Fruit fly (Drosophila melanogaster) whole organism, embryonic: ENCODE results near the gene Alg2.

Experiments used
- CG11456 ChIP-seq: fragments of 200-800 bp; sonication (Bioruptor generic); IDR thresholded peaks from 3 replicates; pipeline ENCODE4 v1.3.6; 2022; ENCODE audit warnings: missing biosample characterization, missing genetic modification characterization
- CG12071 ChIP-seq: fragments of 200-800 bp; sonication (Bioruptor generic); optimal IDR thresholded peaks from 3 replicates; lab custom pipeline; 2018; ENCODE audit warnings: missing biosample characterization, mild to moderate bottlenecking, missing genetic modification characterization
- CG12155 ChIP-seq: fragments of 200-800 bp; sonication (Bioruptor generic); optimal IDR thresholded peaks from 3 replicates; lab custom pipeline; 2016; ENCODE audit warnings: missing biosample characterization, missing genetic modification characterization
- CG1233 ChIP-seq: fragments of 200-800 bp; sonication (Bioruptor generic); optimal IDR thresholded peaks from 4 replicates; lab custom pipeline; 2018; ENCODE audit warnings: missing biosample characterization, mild to moderate bottlenecking, missing genetic modification characterization
- CG15011 ChIP-seq: fragments of 200-800 bp; sonication (Bioruptor generic); optimal IDR thresholded peaks from 3 replicates; lab custom pipeline; 2018; ENCODE audit warnings: missing biosample characterization, mild to moderate bottlenecking, missing genetic modification characterization
- CG15479 ChIP-seq: fragments of 200-800 bp; sonication (Bioruptor generic); optimal IDR thresholded peaks from 3 replicates; lab custom pipeline; 2019; ENCODE audit warnings: missing biosample characterization, mild to moderate bottlenecking, missing genetic modification characterization, moderate library complexity
- CG17186 ChIP-seq: fragments of 200-800 bp; sonication (Bioruptor generic); optimal IDR thresholded peaks from 3 replicates; lab custom pipeline; 2017; ENCODE audit warnings: missing biosample characterization, missing genetic modification reagents, missing genetic modification characterization
- CG17829 ChIP-seq: fragments of 200-800 bp; optimal IDR thresholded peaks from 2 replicates; lab custom pipeline; 2019; ENCODE audit warnings: missing biosample characterization, mild to moderate bottlenecking, missing genetic modification characterization, moderate library complexity
- CG18262 ChIP-seq: fragments of 200-800 bp; optimal IDR thresholded peaks from 3 replicates; lab custom pipeline; 2019; ENCODE audit warnings: missing biosample characterization, mild to moderate bottlenecking, missing genetic modification characterization, moderate library complexity
- CG18599 ChIP-seq: fragments of 200-800 bp; sonication (Bioruptor generic); optimal IDR thresholded peaks from 3 replicates; lab custom pipeline; 2017; ENCODE audit warnings: missing biosample characterization, missing genetic modification characterization, mild to moderate bottlenecking, moderate library complexity, missing genetic modification reagents
- CG34376 ChIP-seq: fragments of 200-800 bp; sonication (Bioruptor generic); optimal IDR thresholded peaks from 2 replicates; lab custom pipeline; 2018; ENCODE audit warnings: missing biosample characterization, mild to moderate bottlenecking, missing genetic modification characterization
- CG4820 ChIP-seq: fragments of 200-800 bp; sonication (Bioruptor generic); optimal IDR thresholded peaks from 3 replicates; lab custom pipeline; 2016; ENCODE audit warnings: missing biosample characterization, missing genetic modification characterization
- CG7357 ChIP-seq: fragments of 200-800 bp; sonication (Bioruptor generic); IDR thresholded peaks from 3 replicates; pipeline ENCODE4 v1.3.6; 2022; ENCODE audit warnings: missing biosample characterization, missing genetic modification characterization
- CG7786 ChIP-seq: fragments of 200-800 bp; sonication (Bioruptor generic); optimal IDR thresholded peaks from 2 replicates; lab custom pipeline; 2016; ENCODE audit warnings: missing biosample characterization, missing genetic modification characterization
- CG9437 ChIP-seq: fragments of 200-800 bp; sonication (Bioruptor generic); optimal IDR thresholded peaks from 2 replicates; lab custom pipeline; 2018; ENCODE audit warnings: missing biosample characterization, mild to moderate bottlenecking, missing genetic modification characterization
- CrebB ChIP-seq: fragments of 200-800 bp; sonication (Bioruptor generic); optimal IDR thresholded peaks from 3 replicates; lab custom pipeline; 2018; ENCODE audit warnings: missing biosample characterization, mild to moderate bottlenecking, missing genetic modification characterization
- Dbx ChIP-seq: fragments of 200-800 bp; sonication (Bioruptor generic); IDR thresholded peaks from 3 replicates; pipeline ENCODE4 v1.3.6; 2022; ENCODE audit warnings: missing biosample characterization, missing genetic modification characterization
- Fer3 ChIP-seq: fragments of 200-800 bp; sonication (Bioruptor generic); optimal IDR thresholded peaks from 2 replicates; lab custom pipeline; 2018; ENCODE audit warnings: missing biosample characterization, mild to moderate bottlenecking, missing genetic modification characterization, moderate library complexity
- HLH3B ChIP-seq: fragments of 200-800 bp; sonication (Bioruptor generic); IDR thresholded peaks from 2 replicates; pipeline ENCODE4 v1.3.6; 2022; ENCODE audit warnings: missing biosample characterization, missing genetic modification characterization
- Rfx ChIP-seq: fragments of 200-800 bp; sonication (Bioruptor generic); IDR thresholded peaks from 2 replicates; pipeline ENCODE4 v1.3.6; 2022; ENCODE audit warnings: missing biosample characterization, missing genetic modification characterization
- Sox102F ChIP-seq: fragments of 200-800 bp; sonication (Bioruptor generic); optimal IDR thresholded peaks from 2 replicates; lab custom pipeline; 2018; ENCODE audit warnings: missing biosample characterization, mild to moderate bottlenecking, missing genetic modification characterization, moderate library complexity
- Ssrp ChIP-seq: fragments of 200-800 bp; sonication (Bioruptor generic); optimal IDR thresholded peaks from 2 replicates; lab custom pipeline; 2018; ENCODE audit warnings: missing biosample characterization, mild to moderate bottlenecking, missing genetic modification characterization, moderate library complexity
- Stat92E ChIP-seq, 3 experiments: fragments of >200 bp in 2 of 3; fragments of 200-800 bp in 1 of 3; sonication (Bioruptor generic) in 1 of 3; optimal IDR thresholded peaks; 2 replicates each; lab custom pipeline; 2017 to 2019; ENCODE audit warnings: missing biosample characterization in 3 of 3, missing genetic modification characterization in 3 of 3, mild to moderate bottlenecking in 1 of 3, moderate library complexity in 1 of 3
- YL-1 ChIP-seq: fragments of 200-800 bp; sonication (Bioruptor generic); optimal IDR thresholded peaks from 3 replicates; lab custom pipeline; 2017; ENCODE audit warnings: missing biosample characterization, mild to moderate bottlenecking, missing genetic modification characterization
- amos ChIP-seq: fragments of 200-800 bp; sonication (Bioruptor generic); IDR thresholded peaks from 2 replicates; pipeline ENCODE4 v1.3.6; 2022; ENCODE audit warnings: missing biosample characterization, missing genetic modification characterization; ENCODE audit not compliant: partially characterized antibody
- cas ChIP-seq: fragments of 200-800 bp; sonication (Bioruptor generic); IDR thresholded peaks from 2 replicates; pipeline ENCODE4 v1.3.6; 2022; ENCODE audit warnings: missing biosample characterization, missing genetic modification characterization
- cato ChIP-seq: fragments of 200-800 bp; sonication (Bioruptor generic); optimal IDR thresholded peaks from 2 replicates; lab custom pipeline; 2016; ENCODE audit warnings: missing biosample characterization, missing genetic modification characterization, borderline replicate concordance
- chm ChIP-seq: fragments of 200-800 bp; sonication (Bioruptor generic); IDR thresholded peaks from 2 replicates; pipeline ENCODE4 v1.3.6; 2022; ENCODE audit warnings: missing biosample characterization, missing genetic modification characterization
- croc ChIP-seq: fragments of 200-800 bp; sonication (Bioruptor generic); conservative IDR thresholded peaks from 3 replicates; pipeline ENCODE4 v1.3.6; 2022; ENCODE audit warnings: missing biosample characterization, missing genetic modification characterization
- dimm ChIP-seq: fragments of 200-800 bp; sonication (Bioruptor generic); IDR thresholded peaks from 2 replicates; pipeline ENCODE4 v1.3.6; 2022; ENCODE audit warnings: missing biosample characterization, missing genetic modification characterization
- eyg ChIP-seq: fragments of 200-800 bp; sonication (Bioruptor generic); optimal IDR thresholded peaks from 3 replicates; lab custom pipeline; 2016; ENCODE audit warnings: missing biosample characterization, missing genetic modification characterization
- gfzf ChIP-seq: fragments of 200-800 bp; sonication (Bioruptor generic); optimal IDR thresholded peaks from 2 replicates; lab custom pipeline; 2016; ENCODE audit warnings: missing biosample characterization, mild to moderate bottlenecking, missing genetic modification characterization, moderate library complexity
- hb ChIP-seq: fragments of 200-800 bp; sonication (Bioruptor generic); IDR thresholded peaks from 3 replicates; pipeline ENCODE4 v1.3.6; 2022; ENCODE audit warnings: missing biosample characterization, missing genetic modification characterization; ENCODE audit not compliant: partially characterized antibody
- jigr1 ChIP-seq: fragments of 200-800 bp; sonication (Bioruptor generic); IDR thresholded peaks from 3 replicates; pipeline ENCODE4 v1.3.6; 2022; ENCODE audit warnings: missing biosample characterization, missing genetic modification characterization
- knrl ChIP-seq: fragments of 200-800 bp; sonication (Bioruptor generic); IDR thresholded peaks from 3 replicates; pipeline ENCODE4 v1.3.6; 2022; ENCODE audit warnings: missing biosample characterization, missing genetic modification characterization; ENCODE audit not compliant: partially characterized antibody
- lmd ChIP-seq: fragments of 200-800 bp; sonication (Bioruptor generic); IDR thresholded peaks from 2 replicates; pipeline ENCODE4 v1.3.6; 2022; ENCODE audit warnings: missing biosample characterization, missing genetic modification characterization
- maf-S ChIP-seq: fragments of 200-800 bp; sonication (Bioruptor generic); optimal IDR thresholded peaks from 2 replicates; lab custom pipeline; 2016; ENCODE audit warnings: missing biosample characterization, missing genetic modification characterization
- nmo ChIP-seq: fragments of 200-800 bp; sonication (Bioruptor generic); optimal IDR thresholded peaks from 2 replicates; lab custom pipeline; 2018; ENCODE audit warnings: missing biosample characterization, mild to moderate bottlenecking, missing genetic modification characterization, moderate library complexity
- odd ChIP-seq: fragments of 200-800 bp; sonication (Bioruptor generic); optimal IDR thresholded peaks from 2 replicates; lab custom pipeline; 2017; ENCODE audit warnings: missing biosample characterization, mild to moderate bottlenecking, missing genetic modification characterization
- psq ChIP-seq: fragments of 200-800 bp; sonication (Bioruptor generic); optimal IDR thresholded peaks from 2 replicates; lab custom pipeline; 2017; ENCODE audit warnings: missing biosample characterization, missing genetic modification characterization
- pzg ChIP-seq: fragments of 200-800 bp; sonication (Bioruptor generic); optimal IDR thresholded peaks from 3 replicates; lab custom pipeline; 2018; ENCODE audit warnings: missing biosample characterization, mild to moderate bottlenecking, missing genetic modification characterization, moderate library complexity
- run ChIP-seq: fragments of 200-800 bp; sonication (Bioruptor generic); optimal IDR thresholded peaks from 3 replicates; lab custom pipeline; 2018; ENCODE audit warnings: missing biosample characterization, mild to moderate bottlenecking, missing genetic modification characterization
- schlank ChIP-seq: fragments of 200-800 bp; sonication (Bioruptor generic); optimal IDR thresholded peaks from 2 replicates; lab custom pipeline; 2018; ENCODE audit warnings: missing biosample characterization, mild to moderate bottlenecking, missing genetic modification characterization
- sna ChIP-seq: fragments of 200-800 bp; sonication (Bioruptor generic); IDR thresholded peaks from 2 replicates; pipeline ENCODE4 v1.3.6; 2022; ENCODE audit warnings: missing biosample characterization, missing genetic modification characterization; ENCODE audit not compliant: partially characterized antibody
- sug ChIP-seq: fragments of 200-800 bp; optimal IDR thresholded peaks from 2 replicates; lab custom pipeline; 2019; ENCODE audit warnings: missing biosample characterization, mild to moderate bottlenecking, missing genetic modification characterization, moderate library complexity
- tx ChIP-seq: fragments of 200-800 bp; sonication (Bioruptor generic); optimal IDR thresholded peaks from 2 replicates; lab custom pipeline; 2016; ENCODE audit warnings: missing biosample characterization, missing genetic modification characterization
- zf30C ChIP-seq: fragments of 200-800 bp; sonication (Bioruptor generic); optimal IDR thresholded peaks from 3 replicates; lab custom pipeline; 2018; ENCODE audit warnings: missing biosample characterization, mild to moderate bottlenecking, missing genetic modification characterization

The Alg2 gene

DNA sequence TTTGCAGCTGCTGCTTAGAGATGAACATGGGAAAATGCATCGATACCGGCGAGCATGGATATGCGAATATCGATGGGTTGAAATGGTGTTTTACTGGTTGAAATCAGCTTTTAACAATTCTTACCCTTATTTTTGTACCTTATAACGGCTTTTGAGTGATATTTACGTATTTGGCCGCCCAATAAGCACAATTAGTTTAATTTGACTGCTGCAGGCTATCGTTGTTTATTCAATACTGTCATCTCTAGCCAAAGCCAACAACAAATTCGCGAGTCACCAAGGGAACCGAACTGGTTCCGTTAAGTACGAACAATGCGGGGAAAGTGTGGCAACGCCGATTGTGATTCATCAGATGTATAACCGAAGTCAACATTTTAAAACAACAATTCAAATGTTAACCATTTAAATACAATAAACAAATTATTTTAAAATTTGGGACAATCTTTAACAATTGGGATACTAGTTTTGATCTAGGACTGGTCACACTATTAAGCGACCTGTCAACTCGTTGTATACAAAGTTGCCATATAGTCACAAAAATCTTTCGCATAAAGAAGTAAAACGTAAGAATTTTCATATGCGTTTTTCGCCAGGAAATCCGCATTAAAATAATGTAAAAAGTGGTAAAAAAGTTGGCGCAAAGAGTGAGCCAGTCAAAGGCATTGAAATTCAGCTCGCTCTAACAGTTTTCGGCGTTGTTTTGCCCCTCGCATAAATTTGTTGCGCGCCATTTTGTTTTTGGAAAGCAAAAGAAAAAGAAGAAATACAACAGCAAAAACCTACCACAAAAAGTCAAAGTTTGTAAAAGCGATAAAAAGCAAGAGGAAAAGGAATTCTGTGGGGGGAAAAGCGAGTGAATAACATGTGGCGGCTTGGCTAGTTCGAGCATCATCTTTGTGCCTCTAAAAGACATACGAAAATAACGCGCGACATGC, 4.8 kb downstream of the Alg2 start, which contains the start of the genes Usp5 and BtbVII (continued):
- TF ChIP-seq CG18599 (GFP tag; lab: Kevin White, UChicago): no peak
- TF ChIP-seq Sox102F (GFP tag; lab: Kevin White, UChicago): no peak
- TF ChIP-seq cato (GFP tag; lab: Kevin White, UChicago): peak; percentile 27
- TF ChIP-seq run (tag; lab: Kevin White, UChicago): no peak
- TF ChIP-seq maf-S (GFP tag; lab: Kevin White, UChicago): peak; percentile 49
- TF ChIP-seq Stat92E (GFP tag; optimal IDR thresholded peaks at IDR 0.05; lab: Kevin White, UChicago): peak in 1 of 3 experiments; percentile 13
- no peak for TF ChIP-seq CG17186 (GFP tag; lab: Kevin White, UChicago)
- TF ChIP-seq odd (GFP tag; lab: Kevin White, UChicago): no peak
- no peak for TF ChIP-seq cas (GFP tag; lab: Robert Waterston, UW)
- TF ChIP-seq amos (GFP tag; lab: Robert Waterston, UW): peak; percentile 90
- TF ChIP-seq CG11456: no peak
- TF ChIP-seq Dbx (GFP tag; lab: Robert Waterston, UW): peak; percentile 68
- TF ChIP-seq sug (tag; lab: Kevin White, UChicago): peak; percentile 64
- TF ChIP-seq CG15479 (GFP tag; lab: Kevin White, UChicago): no peak
- peak; percentile 24 for TF ChIP-seq schlank
- TF ChIP-seq nmo (GFP tag; lab: Kevin White, UChicago): peak; percentile 61
- TF ChIP-seq psq (GFP tag; lab: Kevin White, UChicago): no peak
- peak; percentile 50 for TF ChIP-seq Fer3
- TF ChIP-seq CG12071 (GFP tag; lab: Kevin White, UChicago): no peak
- TF ChIP-seq croc (GFP tag; lab: Robert Waterston, UW): 0 out of 3 replicates have a peak, but pooled peaks have one; percentile 39
- peak; percentile 96 for TF ChIP-seq knrl
- TF ChIP-seq CG17829 (tag; lab: Kevin White, UChicago): peak; percentile 62
- peak; percentile 99 for TF ChIP-seq sna (GFP tag; lab: Robert Waterston, UW)
- TF ChIP-seq CG7786 (GFP tag; lab: Kevin White, UChicago): peak; percentile 56
- no peak for TF ChIP-seq CG1233
- no peak for TF ChIP-seq CG15011 (GFP tag; lab: Kevin White, UChicago)
- no peak for TF ChIP-seq jigr1
- peak; percentile 91 for TF ChIP-seq hb (GFP tag; lab: Robert Waterston, UW)
- peak; percentile 22 for TF ChIP-seq eyg
- peak; percentile 93 for TF ChIP-seq CG9437 (GFP tag; lab: Kevin White, UChicago)
- TF ChIP-seq chm (GFP tag; lab: Robert Waterston, UW): peak; percentile 36; the same call in 1 of the 2 replicates
- peak; percentile 81 for TF ChIP-seq CG34376 (GFP tag; lab: Kevin White, UChicago)
- no peak for TF ChIP-seq zf30C (GFP tag; lab: Kevin White, UChicago)
- peak; percentile 45; the same call in 1 of the 2 replicates for TF ChIP-seq lmd (GFP tag; lab: Robert Waterston, UW)
- peak; percentile 68 for TF ChIP-seq tx
- TF ChIP-seq CG12155 (GFP tag; lab: Kevin White, UChicago): peak; percentile 45
- TF ChIP-seq CG18262 (tag; lab: Kevin White, UChicago): peak; percentile 34
- peak; percentile 28 for TF ChIP-seq Ssrp (tag; lab: Kevin White, UChicago)
- no peak for TF ChIP-seq dimm (GFP tag; lab: Robert Waterston, UW)
- TF ChIP-seq gfzf: peak; percentile 78
- peak; percentile 37 for TF ChIP-seq CG4820 (GFP tag; lab: Kevin White, UChicago)
- TF ChIP-seq pzg (GFP tag; lab: Kevin White, UChicago): peak; percentile 91
- peak; percentile 76 for TF ChIP-seq Rfx (GFP tag; lab: Robert Waterston, UW)
- no peak for TF ChIP-seq YL-1
- 0 out of 2 replicates have a peak, but pooled peaks have one; percentile 14 for TF ChIP-seq HLH3B (GFP tag; lab: Robert Waterston, UW)
- 0 out of 3 replicates have a peak, but pooled peaks have one; percentile 12 for TF ChIP-seq CG7357
- TF ChIP-seq CrebB (tag; lab: Kevin White, UChicago): peak; percentile 41
